Worm (Caenorhabditis elegans) whole organism, late embryonic: Measurements from ENCODE around the gene figl-1.

Experiments used
- C08G9.2 ChIP-seq: sonication (generic microtip); optimal IDR thresholded peaks from 2 replicates; lab custom pipeline; 2016; ENCODE audit warnings: mild to moderate bottlenecking, missing genetic modification characterization, moderate library complexity, missing compliant biosample characterization
- K02D7.2 ChIP-seq: sonication (generic microtip); optimal IDR thresholded peaks from 2 replicates; lab custom pipeline; 2017; ENCODE audit warnings: mild to moderate bottlenecking, missing genetic modification characterization, missing compliant biosample characterization
- K09A11.1 ChIP-seq: sonication (generic microtip); optimal IDR thresholded peaks from 2 replicates; lab custom pipeline; 2017; ENCODE audit warnings: antibody characterized with exemption, mild to moderate bottlenecking, missing genetic modification characterization, missing compliant biosample characterization; ENCODE audit not compliant: insufficient read depth
- ahr-1 ChIP-seq: sonication (generic microtip); optimal IDR thresholded peaks from 2 replicates; lab custom pipeline; 2016; ENCODE audit warnings: missing genetic modification characterization, missing compliant biosample characterization
- ama-1 ChIP-seq: fragments of 150-350 bp; optimal IDR thresholded peaks from 2 replicates; lab custom pipeline; 2014
- ceh-2 ChIP-seq: sonication (generic microtip); optimal IDR thresholded peaks from 2 replicates; lab custom pipeline; 2016; ENCODE audit warnings: missing genotype, missing genetic modification characterization, missing compliant biosample characterization
- ceh-30 ChIP-seq: fragments of 150-350 bp; optimal IDR thresholded peaks from 2 replicates; lab custom pipeline; 2014; ENCODE audit warnings: missing biosample characterization, missing genetic modification characterization
- ceh-31 ChIP-seq: sonication (generic microtip); optimal IDR thresholded peaks from 2 replicates; lab custom pipeline; 2016; ENCODE audit warnings: missing genetic modification characterization, missing compliant biosample characterization
- ceh-45 ChIP-seq: fragments of 200-800 bp; sonication (Bioruptor generic); IDR thresholded peaks from 2 replicates; pipeline ENCODE4 v1.3.6; 2022; ENCODE audit warnings: missing genetic modification reagents, missing genetic modification characterization, missing compliant biosample characterization
- ceh-6 ChIP-seq: fragments of 200-800 bp; sonication (Bioruptor generic); optimal IDR thresholded peaks from 2 replicates; lab custom pipeline; 2018; ENCODE audit warnings: mild to moderate bottlenecking, missing genetic modification characterization, missing compliant biosample characterization
- elt-2 ChIP-seq: sonication (generic microtip); optimal IDR thresholded peaks from 2 replicates; lab custom pipeline; 2016; ENCODE audit warnings: missing genetic modification reagents, missing genetic modification characterization, missing compliant biosample characterization
- elt-4 ChIP-seq: sonication (generic microtip); optimal IDR thresholded peaks from 2 replicates; lab custom pipeline; 2016; ENCODE audit warnings: missing genetic modification characterization, missing compliant biosample characterization
- ets-4 ChIP-seq: sonication (generic microtip); optimal IDR thresholded peaks from 2 replicates; lab custom pipeline; 2016; ENCODE audit warnings: missing genetic modification characterization, missing compliant biosample characterization
- eyg-1 ChIP-seq: sonication (generic microtip); optimal IDR thresholded peaks from 2 replicates; lab custom pipeline; 2016; ENCODE audit warnings: missing genotype, missing genetic modification characterization, missing compliant biosample characterization
- fkh-10 ChIP-seq: fragments of 150-350 bp; optimal IDR thresholded peaks from 2 replicates; lab custom pipeline; 2014; ENCODE audit warnings: missing biosample characterization, missing genetic modification reagents, missing genetic modification characterization
- gmeb-2 ChIP-seq: sonication (generic microtip); optimal IDR thresholded peaks from 2 replicates; lab custom pipeline; 2016; ENCODE audit warnings: missing genetic modification characterization, inconsistent platforms, missing compliant biosample characterization
- hlh-13 ChIP-seq: fragments of 200-800 bp; sonication (Bioruptor generic); optimal IDR thresholded peaks from 2 replicates; lab custom pipeline; 2018; ENCODE audit warnings: mild to moderate bottlenecking, missing genetic modification characterization, missing compliant biosample characterization
- hlh-15 ChIP-seq: sonication (generic microtip); optimal IDR thresholded peaks from 2 replicates; lab custom pipeline; 2016; ENCODE audit warnings: missing genetic modification characterization, missing compliant biosample characterization
- madf-2 ChIP-seq: sonication (generic microtip); optimal IDR thresholded peaks from 2 replicates; lab custom pipeline; 2017; ENCODE audit warnings: missing genetic modification characterization, missing compliant biosample characterization
- mec-3 ChIP-seq: sonication (generic microtip); optimal IDR thresholded peaks from 2 replicates; lab custom pipeline; 2016; ENCODE audit warnings: borderline replicate concordance, missing genetic modification characterization, missing compliant biosample characterization
- nfya-1 ChIP-seq: sonication (generic microtip); optimal IDR thresholded peaks from 2 replicates; lab custom pipeline; 2017; ENCODE audit warnings: missing genetic modification characterization, mild to moderate bottlenecking, missing compliant biosample characterization, antibody characterized with exemption, moderate library complexity
- nhr-11 ChIP-seq: fragments of 150-350 bp; optimal IDR thresholded peaks from 2 replicates; lab custom pipeline; 2014; ENCODE audit warnings: missing biosample characterization, missing genetic modification characterization
- nhr-232 ChIP-seq: sonication (generic microtip); optimal IDR thresholded peaks from 2 replicates; lab custom pipeline; 2016; ENCODE audit warnings: missing genetic modification characterization, missing compliant biosample characterization
- odd-2 ChIP-seq: sonication (generic microtip); optimal IDR thresholded peaks from 2 replicates; lab custom pipeline; 2017; ENCODE audit warnings: antibody characterized with exemption, mild to moderate bottlenecking, missing genetic modification characterization, missing compliant biosample characterization
- pag-3 ChIP-seq: sonication (generic microtip); optimal IDR thresholded peaks from 2 replicates; lab custom pipeline; 2016; ENCODE audit warnings: missing compliant biosample characterization, missing genetic modification characterization, borderline replicate concordance
- pat-9 ChIP-seq: fragments of 200-800 bp; sonication (Bioruptor generic); optimal IDR thresholded peaks from 2 replicates; lab custom pipeline; 2018; ENCODE audit warnings: mild to moderate bottlenecking, missing genetic modification characterization, moderate library complexity, missing compliant biosample characterization
- pax-1 ChIP-seq: fragments of 150-350 bp; optimal IDR thresholded peaks from 2 replicates; lab custom pipeline; 2014; ENCODE audit warnings: missing biosample characterization, missing genetic modification characterization
- pros-1 ChIP-seq: fragments of 150-350 bp; optimal IDR thresholded peaks from 2 replicates; lab custom pipeline; 2014; ENCODE audit warnings: missing biosample characterization, missing genetic modification reagents, missing genetic modification characterization
- ref-2 ChIP-seq: sonication (generic microtip); optimal IDR thresholded peaks from 2 replicates; lab custom pipeline; 2016; ENCODE audit warnings: missing genetic modification characterization, missing compliant biosample characterization
- rnt-1 ChIP-seq: sonication (generic microtip); optimal IDR thresholded peaks from 2 replicates; lab custom pipeline; 2016; ENCODE audit warnings: missing genetic modification characterization, missing compliant biosample characterization
- sdc-2 ChIP-seq: sonication (generic microtip); optimal IDR thresholded peaks from 2 replicates; lab custom pipeline; 2016; ENCODE audit warnings: missing genotype, missing genetic modification characterization, missing compliant biosample characterization
- syd-9 ChIP-seq: sonication (generic microtip); optimal IDR thresholded peaks from 2 replicates; lab custom pipeline; 2016; ENCODE audit warnings: mild to moderate bottlenecking, missing genetic modification characterization, moderate library complexity, missing compliant biosample characterization
- tbx-2 ChIP-seq: sonication (generic microtip); optimal IDR thresholded peaks from 2 replicates; lab custom pipeline; 2016; ENCODE audit warnings: missing genetic modification characterization, missing compliant biosample characterization
- unc-3 ChIP-seq, 2 experiments: fragments of 200-800 bp in 1 of 2; sonication (Bioruptor generic) in 1 of 2; sonication (generic microtip) in 1 of 2; conservative IDR thresholded peaks in 1 of 2; optimal IDR thresholded peaks in 1 of 2; 2 replicates each; pipeline versions ENCODE4 v1.3.6 to Lab custom; 2016 to 2022; ENCODE audit warnings: missing compliant biosample characterization in 2 of 2, missing genetic modification characterization in 2 of 2, missing genetic modification reagents in 1 of 2
- unc-55 ChIP-seq: sonication (generic microtip); optimal IDR thresholded peaks from 2 replicates; lab custom pipeline; 2017; ENCODE audit warnings: missing biosample characterization, missing genetic modification reagents, missing genetic modification characterization
- zip-5 ChIP-seq: sonication (generic microtip); optimal IDR thresholded peaks from 2 replicates; lab custom pipeline; 2016; ENCODE audit warnings: missing genetic modification characterization, missing compliant biosample characterization
- ztf-16 ChIP-seq: sonication (generic microtip); optimal IDR thresholded peaks from 2 replicates; lab custom pipeline; 2017; ENCODE audit warnings: missing genetic modification characterization, missing compliant biosample characterization

Gene figl-1

DNA sequence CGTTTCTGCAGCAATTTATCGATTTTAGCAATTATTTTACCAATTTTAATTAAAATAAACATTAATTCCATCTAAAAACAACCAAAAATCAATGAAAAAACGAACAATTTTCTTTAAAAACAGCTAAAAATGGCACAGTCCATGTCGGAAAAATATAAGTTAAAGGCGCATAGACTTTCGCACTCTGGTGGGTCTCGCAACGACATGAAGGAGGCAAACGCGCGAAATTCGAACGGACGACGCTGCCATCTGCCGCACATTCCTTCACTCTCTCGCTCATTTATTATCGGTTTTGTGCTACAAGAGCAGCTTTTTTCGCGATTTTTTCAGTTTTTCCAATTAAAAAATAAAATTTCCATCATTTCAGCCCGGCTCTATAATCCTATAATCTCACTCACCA, 1.0 kb upstream of the figl-1 start, which contains the start of gene mcm-7:
Gene mcm-7, plus strand, starts transcription at position 368 of the 400 bp plus-strand sequence.
- TF ChIP-seq nfya-1 (tag; lab: Kevin White, UChicago) (peak; percentile 55), elt-2 (tag; lab: Kevin White, UChicago) (peak; percentile 9), pax-1 (peak; percentile 26), ceh-31 (peak; percentile 40), ceh-6 (GFP tag; lab: Kevin White, UChicago) (no peak), tbx-2 (peak; percentile 29), odd-2 (tag; lab: Kevin White, UChicago) (no peak), hlh-15 (tag; lab: Kevin White, UChicago) (no peak), zip-5 (no peak)

DNA sequence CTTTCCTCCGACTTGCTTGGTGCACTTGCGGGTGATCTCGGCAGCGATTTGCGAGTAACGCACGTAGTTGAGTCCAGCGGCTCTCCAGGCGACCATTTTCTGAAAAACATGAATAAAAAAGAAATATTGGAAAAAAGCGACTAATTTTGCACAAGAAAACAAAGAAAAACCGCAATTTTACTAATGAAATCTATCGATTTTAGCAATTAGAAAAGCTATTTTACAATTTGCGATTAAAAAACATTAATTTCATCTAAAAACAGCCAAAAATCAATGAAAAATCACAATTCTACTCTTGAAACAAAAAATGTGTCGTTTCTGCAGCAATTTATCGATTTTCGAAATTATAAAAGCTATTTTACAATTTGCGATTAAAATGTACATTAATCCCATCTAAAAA, 526 bp upstream of the figl-1 start, which contains the start of gene hpo-18:
Gene hpo-18, minus strand, starts transcription at position 101 of the 400 bp plus-strand sequence.
- TF ChIP-seq ets-4 (tag; lab: Kevin White, UChicago) (no peak), ceh-30 (tag; lab: Kevin White, UChicago) (no peak), fkh-10 (GFP tag; lab: Kevin White, UChicago) (no peak), ama-1 (lab: Kevin White, UChicago) (no peak)
- TF ChIP-seq, all 69 proteins: peak for 0

- TF ChIP-seq nhr-232 (no peak), gmeb-2 (tag; lab: Kevin White, UChicago) (no peak), pax-1 (no peak), ceh-6 (GFP tag; lab: Kevin White, UChicago) (no peak), syd-9 (tag; lab: Kevin White, UChicago) (no peak), K09A11.1 (tag; lab: Kevin White, UChicago) (no peak), tbx-2 (no peak), rnt-1 (no peak), C08G9.2 (no peak), unc-55 (no peak), pros-1 (tag; lab: Kevin White, UChicago) (no peak), mec-3 (tag; lab: Kevin White, UChicago) (no peak), nfya-1 (tag; lab: Kevin White, UChicago) (no peak), pat-9 (no peak), madf-2 (tag; lab: Kevin White, UChicago) (no peak), fkh-10 (GFP tag; lab: Kevin White, UChicago) (no peak), ceh-2 (tag; lab: Kevin White, UChicago) (no peak), pag-3 (tag; lab: Kevin White, UChicago) (no peak), ceh-45 (GFP tag; lab: Robert Waterston, UW) (no peak)
These were observed 4.1 kb downstream of the figl-1 start for ce11 chrV:4341736-4342135.

DNA sequence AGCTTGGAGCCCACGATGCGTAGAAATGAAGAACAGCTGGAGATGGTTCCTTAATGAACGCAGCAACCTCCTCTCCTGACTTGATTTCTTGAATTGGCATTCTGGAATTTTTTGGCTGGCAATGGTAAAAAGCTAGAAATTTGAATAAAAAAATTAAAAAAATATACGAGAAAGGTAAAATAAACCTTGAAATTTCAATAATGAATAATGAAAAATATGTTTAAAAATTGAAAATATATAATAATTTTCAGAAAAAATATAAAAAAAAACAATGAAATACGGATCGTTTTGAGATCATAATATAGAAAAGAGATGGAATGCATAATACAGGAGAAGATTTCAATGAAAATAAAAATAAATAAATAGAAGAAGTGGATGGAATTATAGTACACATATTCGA, 4.6 kb downstream of the figl-1 start, which contains the start of gene glrx-3:
Gene glrx-3, minus strand, starts transcription at position 101 of the 400 bp plus-strand sequence.
- no peak for TF ChIP-seq sdc-2 (tag; lab: Kevin White, UChicago)
- no peak for TF ChIP-seq nhr-11 (tag; lab: Kevin White, UChicago)

DNA sequence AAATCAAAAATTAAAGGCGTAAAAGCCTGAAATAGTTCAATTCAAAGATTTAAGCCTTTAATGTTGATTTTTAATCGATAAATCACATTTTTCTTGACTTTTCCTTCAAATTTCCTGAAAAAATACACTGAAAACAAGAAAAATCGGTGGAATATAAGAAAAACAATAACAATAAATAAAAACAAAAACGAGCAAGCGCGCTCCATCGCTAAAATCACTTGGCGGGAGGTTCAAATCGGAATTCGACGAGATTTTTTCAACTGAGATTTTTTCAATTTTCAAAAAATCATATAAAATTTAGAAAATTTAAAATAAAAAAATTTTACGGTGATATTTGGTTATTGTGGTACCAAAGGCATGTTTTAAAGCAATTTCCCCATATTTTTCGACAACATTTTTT, 6.3 kb downstream of the figl-1 start:
- TF ChIP-seq rnt-1 (no peak), hlh-13 (GFP tag; lab: Kevin White, UChicago) (no peak), ref-2 (tag; lab: Kevin White, UChicago) (no peak), sdc-2 (tag; lab: Kevin White, UChicago) (no peak), unc-55 (no peak), unc-3 (GFP tag; conservative IDR thresholded peaks at IDR 0.05; lab: Robert Waterston, UW) (no peak), unc-3 (tag; optimal IDR thresholded peaks at IDR 0.05; lab: Kevin White, UChicago) (no peak), eyg-1 (no peak), K02D7.2 (no peak), ztf-16 (tag; lab: Kevin White, UChicago) (no peak), ahr-1 (tag; lab: Kevin White, UChicago) (no peak), nhr-232 (no peak), elt-4 (no peak)
